Fruit fly (Drosophila melanogaster) ovary, adult (tissue): Measurements from ENCODE around the gene Pos.

Experiments used
- CG17801 ChIP-seq: fragments of 200-800 bp; optimal IDR thresholded peaks from 2 replicates; lab custom pipeline; 2019; ENCODE audit warnings: missing biosample characterization, mild to moderate bottlenecking, missing genetic modification characterization, moderate library complexity; ENCODE audit not compliant: partially characterized antibody

Gene Pos

DNA sequence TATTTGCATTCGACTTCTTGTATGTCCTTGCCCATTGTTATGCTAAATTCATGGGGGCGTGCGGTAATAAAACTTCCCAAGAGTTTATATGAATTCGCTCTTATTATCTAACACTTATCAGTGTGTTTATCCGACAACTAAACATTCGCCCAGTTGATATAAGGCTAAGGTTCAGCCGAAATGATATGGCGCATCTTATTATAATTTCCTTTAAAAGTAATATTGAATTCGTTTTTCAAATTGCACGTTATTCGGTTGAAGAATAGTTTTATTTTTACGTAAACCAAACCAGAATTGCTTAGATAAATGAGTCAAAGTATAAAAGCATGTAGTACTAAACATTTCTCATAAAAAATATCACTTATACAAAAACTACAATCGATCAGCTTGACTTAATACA, at the start of gene Pos:
Pos (plus strand) TSS at position 301 of the 400 bp plus-strand sequence.
- TF ChIP-seq CG17801: no peak

dm6 chr3R:31991786-31992185, 46.3 kb upstream of the Pos start:
- no peak for TF ChIP-seq CG17801

dm6 chr3R:32006330-32006729, 31.8 kb upstream of the Pos start:
- TF ChIP-seq CG17801: no peak

dm6 chr3R:32015400-32016215, 22.5 kb upstream of the Pos start, which contains the start of gene heph:
Gene heph, minus strand, starts transcription at chr3R:32015520.
- no peak for TF ChIP-seq CG17801

- TF ChIP-seq CG17801: no peak
Observed at dm6 chr3R:32022088-32022487, 16.0 kb upstream of the Pos start.

dm6 chr3R:32029134-32029533, 9.0 kb upstream of the Pos start:
- no peak for TF ChIP-seq CG17801

DNA sequence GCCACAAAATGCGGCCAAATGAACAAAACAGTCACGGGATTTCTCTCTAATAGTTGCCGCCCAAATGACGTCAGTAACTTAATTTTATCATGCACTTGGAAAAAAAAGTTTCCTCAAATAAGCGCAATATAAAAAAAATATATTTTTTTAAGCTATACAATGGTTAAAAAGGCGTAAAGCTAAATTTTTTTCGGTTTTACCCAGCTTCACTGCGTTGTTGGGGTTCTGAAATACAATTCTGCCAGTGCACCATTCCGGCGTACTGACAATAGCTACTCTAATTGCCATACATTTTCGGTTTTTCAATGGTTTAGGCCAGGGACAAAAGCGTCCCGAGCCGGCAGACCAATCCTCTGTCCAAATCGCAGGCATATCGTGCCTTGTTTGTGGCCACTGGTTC, 5.2 kb upstream of the Pos start:
- TF ChIP-seq CG17801: no peak

DNA sequence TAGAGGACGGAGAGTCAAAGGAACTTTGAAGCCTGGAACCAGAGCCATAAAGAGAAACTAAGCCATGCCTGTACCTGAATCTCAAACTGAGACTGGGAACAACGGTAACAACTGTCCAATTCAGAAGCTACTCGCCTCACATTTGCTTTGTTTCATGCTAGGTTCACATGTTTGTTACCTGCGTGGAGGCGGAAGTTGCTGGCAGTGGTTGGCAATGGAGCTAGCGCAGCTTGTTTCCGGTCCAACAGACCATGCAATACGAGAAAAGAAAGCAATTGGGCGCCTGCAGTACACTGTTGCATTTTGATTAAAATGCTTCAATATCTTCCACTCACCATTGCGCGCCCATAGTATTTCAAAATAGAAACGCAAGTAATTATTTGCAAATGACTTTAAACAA, 5.6 kb downstream of the Pos start:
- TF ChIP-seq CG17801: no peak

DNA sequence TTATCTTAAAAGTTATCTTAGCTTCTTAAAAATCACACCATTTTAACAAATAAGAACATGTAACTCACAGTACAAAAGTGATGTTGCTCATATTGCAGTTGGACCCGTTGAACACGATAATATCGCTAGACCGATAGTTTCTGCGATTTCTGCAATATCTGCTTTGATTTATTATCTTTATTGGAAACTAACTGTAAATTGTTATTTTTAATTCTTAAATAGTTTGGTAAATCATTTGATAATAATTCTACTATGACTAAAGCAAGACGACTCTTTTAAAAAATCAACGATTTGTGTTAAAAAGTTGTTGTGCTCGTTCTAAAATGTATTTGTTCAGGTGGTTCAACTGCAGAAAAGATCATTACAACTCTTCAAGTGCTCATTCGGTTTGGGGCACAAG, 8.5 kb downstream of the Pos start:
- TF ChIP-seq CG17801: no peak

- peak; percentile 44 for TF ChIP-seq CG17801
Observed at dm6 chr3R:32050685-32051084, 12.6 kb downstream of the Pos start.

- peak; percentile 46 for TF ChIP-seq CG17801
Observed at dm6 chr3R:32051782-32052503, 13.8 kb downstream of the Pos start, which contains the start of the genes krz and mod. Gene krz, minus strand, starts transcription at chr3R:32051993. Gene mod, plus strand, starts transcription at chr3R:32052060.

DNA sequence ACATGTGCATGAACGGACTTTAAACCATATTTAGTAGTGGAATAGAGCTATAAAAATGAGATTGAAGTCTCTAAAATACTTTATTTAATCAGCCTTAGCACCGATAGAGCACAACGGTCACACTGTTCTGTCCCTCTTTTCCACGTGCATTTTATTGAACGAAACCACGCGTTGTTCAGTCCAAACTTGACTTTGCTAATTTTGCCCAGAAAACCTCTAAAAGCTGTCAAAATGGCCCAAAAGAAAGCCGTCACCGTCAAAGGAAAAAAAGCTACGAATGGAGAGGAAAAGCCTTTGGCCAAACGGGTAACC, 14.3 kb downstream of the Pos start:
- TF ChIP-seq CG17801: no peak

- no peak for TF ChIP-seq CG17801
Observed at dm6 chr3R:32060214-32060613, 22.1 kb downstream of the Pos start.

- peak; percentile 45 for TF ChIP-seq CG17801
Observed at dm6 chr3R:32068110-32068685, 30.1 kb downstream of the Pos start, which contains the start of gene Map205. Gene Map205, minus strand, starts transcription at chr3R:32068441.
